Fruit fly (Drosophila melanogaster): ENCODE results near the gene CG2211.

dm6 chr3L:1332973-1333372, 2.2 kb downstream of the CG2211 start, which contains the start of gene msd5:
- TF ChIP-seq psq (optimal IDR thresholded peaks at IDR 0.05) (no peak), EcR (GFP tag; optimal IDR thresholded peaks at IDR 0.05) (no peak), usp (GFP tag; optimal IDR thresholded peaks at IDR 0.05) (no peak), CG8478 (optimal IDR thresholded peaks at IDR 0.05) (no peak)

All from whole organism.